Fruit fly (Drosophila melanogaster) whole organism, wandering third instar larva: ENCODE data around the gene CREG.

ENCODE experiments used
- Abd-B ChIP-seq: fragments of >200 bp; optimal IDR thresholded peaks from 2 replicates; lab custom pipeline; 2017; ENCODE audit warnings: missing biosample characterization, missing genetic modification characterization
- CG32264 ChIP-seq: fragments of 200-800 bp; sonication (Bioruptor generic); optimal IDR thresholded peaks from 2 replicates; lab custom pipeline; 2016; ENCODE audit warnings: missing biosample characterization, missing genetic modification characterization
- CG9705 ChIP-seq: fragments of 200-800 bp; sonication (Bioruptor generic); optimal IDR thresholded peaks from 2 replicates; lab custom pipeline; 2018; ENCODE audit warnings: missing biosample characterization, mild to moderate bottlenecking, missing genetic modification characterization
- CrebA ChIP-seq: fragments of 200-800 bp; sonication (Bioruptor generic); optimal IDR thresholded peaks from 2 replicates; lab custom pipeline; 2016; ENCODE audit warnings: missing biosample characterization, mild to moderate bottlenecking, missing genetic modification characterization, borderline replicate concordance
- Dfd ChIP-seq: fragments of >200 bp; optimal IDR thresholded peaks from 2 replicates; lab custom pipeline; 2017; ENCODE audit warnings: missing biosample characterization, missing genetic modification characterization
- Dif ChIP-seq: fragments of 200-275, 200-300 bp; sonication (Bioruptor generic); optimal IDR thresholded peaks from 2 replicates; lab custom pipeline; 2018; ENCODE audit warnings: missing biosample characterization, missing genetic modification characterization; ENCODE audit not compliant: partially characterized antibody
- GATAd ChIP-seq: sonication (Bioruptor generic); optimal IDR thresholded peaks from 2 replicates; lab custom pipeline; 2016; ENCODE audit warnings: missing biosample characterization, missing genetic modification characterization
- HLH106 ChIP-seq: fragments of 200-800 bp; optimal IDR thresholded peaks from 3 replicates; lab custom pipeline; 2019; ENCODE audit warnings: missing biosample characterization, mild to moderate bottlenecking, missing genetic modification characterization, moderate library complexity
- Hnf4 ChIP-seq: fragments of 200-800 bp; sonication (Bioruptor generic); optimal IDR thresholded peaks from 2 replicates; lab custom pipeline; 2016; ENCODE audit warnings: missing biosample characterization, mild to moderate bottlenecking, missing genetic modification characterization
- Hr83 ChIP-seq: fragments of 200-300 bp; sonication (Bioruptor generic); optimal IDR thresholded peaks from 2 replicates; lab custom pipeline; 2016; ENCODE audit warnings: missing biosample characterization, mild to moderate bottlenecking, missing genetic modification characterization, moderate library complexity; ENCODE audit not compliant: poor library complexity, severe bottlenecking
- Jra ChIP-seq: sonication (Bioruptor generic); optimal IDR thresholded peaks from 2 replicates; lab custom pipeline; 2016; ENCODE audit warnings: missing biosample characterization, missing genetic modification characterization
- Mio ChIP-seq: sonication (Bioruptor generic); optimal IDR thresholded peaks from 2 replicates; lab custom pipeline; 2016; ENCODE audit warnings: missing biosample characterization, missing genetic modification characterization
- Myc ChIP-seq: fragments of >200 bp; optimal IDR thresholded peaks from 2 replicates; lab custom pipeline; 2017
- N ChIP-seq: fragments of >200 bp; optimal IDR thresholded peaks from 2 replicates; lab custom pipeline; 2018; ENCODE audit warnings: missing biosample characterization, missing external identifiers, missing genetic modification characterization
- OdsH ChIP-seq: fragments of 200-800 bp; sonication (Bioruptor generic); optimal IDR thresholded peaks from 2 replicates; lab custom pipeline; 2016; ENCODE audit warnings: missing biosample characterization, mild to moderate bottlenecking, missing genetic modification characterization
- Rel ChIP-seq, 2 experiments: fragments of 200-800 bp; sonication (Bioruptor generic) in 1 of 2; optimal IDR thresholded peaks; 2 replicates in 1 of 2; 3 replicates in 1 of 2; lab custom pipeline; 2016 to 2019; ENCODE audit warnings: mild to moderate bottlenecking in 2 of 2, missing biosample characterization in 2 of 2, missing genetic modification characterization in 2 of 2, moderate library complexity in 1 of 2
- Sp1 ChIP-seq: fragments of 200-800 bp; sonication (Bioruptor generic); optimal IDR thresholded peaks from 3 replicates; lab custom pipeline; 2019; ENCODE audit warnings: missing biosample characterization, mild to moderate bottlenecking, missing genetic modification characterization, moderate library complexity
- Vsx2 ChIP-seq: fragments of 200-300, 225-300 bp; sonication (Bioruptor generic); optimal IDR thresholded peaks from 2 replicates; lab custom pipeline; 2018; ENCODE audit warnings: missing biosample characterization, missing genetic modification characterization; ENCODE audit not compliant: partially characterized antibody
- br ChIP-seq: fragments of 200-800 bp; sonication (Bioruptor generic); optimal IDR thresholded peaks from 2 replicates; lab custom pipeline; 2016; ENCODE audit warnings: missing biosample characterization, missing genetic modification characterization
- brk ChIP-seq: fragments of 200-800 bp; sonication (Bioruptor generic); optimal IDR thresholded peaks from 2 replicates; lab custom pipeline; 2016; ENCODE audit warnings: missing biosample characterization, mild to moderate bottlenecking, missing genetic modification characterization
- dl ChIP-seq, 2 experiments: fragments of 175-275, 200-275 bp in 1 of 2; fragments of 200-275 bp in 1 of 2; sonication (Bioruptor generic); optimal IDR thresholded peaks; lab custom pipeline; 2018; ENCODE audit warnings: mild to moderate bottlenecking in 2 of 2, missing biosample characterization in 2 of 2, missing genetic modification characterization in 2 of 2, moderate library complexity in 2 of 2; ENCODE audit not compliant: partially characterized antibody in 2 of 2, insufficient read depth in 1 of 2
- ey ChIP-seq: fragments of 200-800 bp; sonication (Bioruptor generic); optimal IDR thresholded peaks from 2 replicates; lab custom pipeline; 2016; ENCODE audit warnings: missing biosample characterization, missing genetic modification characterization
- foxo ChIP-seq, 2 experiments: fragments of 200-800 bp; sonication (Bioruptor generic); optimal IDR thresholded peaks; 2 replicates in 1 of 2; 3 replicates in 1 of 2; lab custom pipeline; 2016 to 2017; ENCODE audit warnings: missing biosample characterization in 2 of 2, missing genetic modification characterization in 2 of 2
- fru ChIP-seq: fragments of 200-800 bp; sonication (Bioruptor generic); optimal IDR thresholded peaks from 3 replicates; lab custom pipeline; 2016; ENCODE audit warnings: missing biosample characterization, mild to moderate bottlenecking, missing genetic modification characterization
- h ChIP-seq: fragments of 200-800 bp; sonication (Bioruptor generic); optimal IDR thresholded peaks from 3 replicates; lab custom pipeline; 2016; ENCODE audit warnings: missing biosample characterization, mild to moderate bottlenecking, missing genetic modification characterization
- pan ChIP-seq: fragments of >200 bp; optimal IDR thresholded peaks from 2 replicates; lab custom pipeline; 2017
- sage ChIP-seq: fragments of 200-800 bp; sonication (Bioruptor generic); optimal IDR thresholded peaks from 2 replicates; lab custom pipeline; 2016; ENCODE audit warnings: missing biosample characterization, mild to moderate bottlenecking, missing genetic modification characterization
- tai ChIP-seq: sonication (Bioruptor generic); optimal IDR thresholded peaks from 2 replicates; lab custom pipeline; 2016; ENCODE audit warnings: missing biosample characterization, missing genetic modification characterization
- usp ChIP-seq: fragments of >200 bp; optimal IDR thresholded peaks from 2 replicates; lab custom pipeline; 2017; ENCODE audit warnings: missing biosample characterization, missing genetic modification characterization

The CREG gene

DNA sequence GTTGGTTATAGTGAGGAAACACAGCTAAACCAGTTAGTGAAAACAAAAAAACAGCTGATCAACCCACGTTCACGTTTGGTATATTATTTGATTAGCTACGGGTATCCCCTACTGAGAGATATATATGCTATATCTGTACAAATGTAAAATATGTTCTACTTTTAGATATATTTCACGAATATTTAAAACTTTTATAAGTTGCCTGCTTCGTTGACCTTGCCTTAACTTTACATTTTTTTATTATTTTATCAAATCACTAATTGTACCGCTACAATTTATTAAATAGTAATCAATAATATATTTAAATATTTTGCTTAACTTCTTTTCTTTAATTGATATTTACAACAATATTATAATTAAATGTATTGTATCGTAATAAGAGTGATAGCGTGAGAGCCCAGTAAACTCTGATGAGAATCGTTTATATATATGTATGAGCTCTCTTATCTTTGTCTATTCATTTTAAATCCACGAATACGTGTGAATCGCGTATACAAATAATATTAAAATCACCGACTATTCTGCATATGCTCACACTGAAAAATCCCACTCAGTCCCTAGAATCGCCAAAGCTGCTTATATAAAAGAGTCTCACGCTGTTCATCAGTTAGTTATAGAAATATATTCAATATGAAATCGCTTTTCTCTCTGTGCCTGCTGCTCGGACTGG is 18.2 kb upstream of the CREG start, which contains the start of gene CG42821:
Gene CG42821 (plus strand): TSS at position 620 of the 670 bp plus-strand sequence.
- no peak for TF ChIP-seq Dfd
- TF ChIP-seq Dif (GFP tag; lab: Kevin White, UChicago): no peak
- no peak for TF ChIP-seq fru (GFP tag; lab: Kevin White, UChicago)
- TF ChIP-seq Mio (GFP tag; lab: Kevin White, UChicago): no peak
- no peak for TF ChIP-seq foxo (GFP tag; optimal IDR thresholded peaks at IDR 0.05; lab: Kevin White, UChicago)
- TF ChIP-seq Abd-B (GFP tag; lab: Kevin White, UChicago): no peak
- no peak for TF ChIP-seq CrebA (GFP tag; lab: Kevin White, UChicago)
- no peak for TF ChIP-seq Hnf4
- TF ChIP-seq CG32264: no peak
- no peak for TF ChIP-seq Rel (GFP tag; optimal IDR thresholded peaks at IDR 0.05; lab: Kevin White, UChicago)
- TF ChIP-seq Rel (tag; optimal IDR thresholded peaks at IDR 0.05; lab: Kevin White, UChicago): no peak
- TF ChIP-seq N (GFP tag; lab: Kevin White, UChicago): no peak
- no peak for TF ChIP-seq Jra
- TF ChIP-seq GATAd (GFP tag; lab: Kevin White, UChicago): no peak
- no peak for TF ChIP-seq brk
- TF ChIP-seq pan: no peak
- no peak for TF ChIP-seq OdsH (GFP tag; lab: Kevin White, UChicago)
- TF ChIP-seq usp (GFP tag; lab: Kevin White, UChicago): no peak
- TF ChIP-seq sage: no peak

DNA sequence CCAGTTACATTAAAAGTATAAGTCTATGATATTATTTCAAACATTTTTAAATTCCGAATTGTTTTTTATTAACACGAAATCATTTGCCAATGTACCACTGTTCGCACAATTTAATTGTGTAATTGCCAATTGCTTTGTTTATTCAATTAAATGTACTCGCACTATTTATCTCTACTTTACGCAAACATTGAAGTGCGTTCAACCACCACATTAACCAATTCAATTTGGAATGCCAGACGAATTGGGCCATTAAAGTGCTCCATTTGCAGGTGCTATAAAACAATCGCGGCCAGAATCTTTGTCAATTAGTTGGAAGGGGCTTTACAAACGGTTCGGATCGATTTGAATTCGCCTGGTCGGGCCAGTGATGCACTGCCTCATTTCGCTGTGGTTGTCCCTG is 16.4 kb upstream of the CREG start, which contains the start of gene CG5863:
Gene CG5863 (plus strand): TSS at position 301 of the 400 bp plus-strand sequence.
- TF ChIP-seq Mio (GFP tag; lab: Kevin White, UChicago) (no peak), Myc (lab: Kevin White, UChicago) (no peak), usp (GFP tag; lab: Kevin White, UChicago) (no peak), CrebA (GFP tag; lab: Kevin White, UChicago) (no peak), br (GFP tag; lab: Kevin White, UChicago) (no peak), Rel (GFP tag; optimal IDR thresholded peaks at IDR 0.05; lab: Kevin White, UChicago) (no peak), Rel (tag; optimal IDR thresholded peaks at IDR 0.05; lab: Kevin White, UChicago) (no peak)

DNA sequence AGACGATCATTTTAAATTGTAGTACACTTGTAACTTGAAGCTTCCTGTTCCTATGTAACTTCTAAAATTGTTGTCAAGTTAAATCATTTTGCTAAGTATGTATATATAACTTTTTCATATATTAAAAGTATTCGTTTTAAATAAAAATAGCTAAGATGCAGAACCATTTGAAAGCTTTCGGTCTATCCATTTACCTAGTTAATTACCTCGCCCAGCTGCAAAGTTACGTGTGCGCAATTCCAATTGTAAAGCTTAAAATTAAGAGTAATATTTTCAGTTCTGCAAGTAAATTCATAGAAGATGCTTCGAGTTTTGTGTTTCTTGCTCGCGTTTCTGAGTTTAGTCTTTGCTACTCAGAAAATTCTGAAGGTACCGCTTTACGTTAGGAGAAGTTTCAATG is 14.9 kb upstream of the CREG start, which contains the start of gene CG5860:
Gene CG5860 (plus strand): TSS at position 301 of the 400 bp plus-strand sequence.
- TF ChIP-seq tai (GFP tag; lab: Kevin White, UChicago) (no peak), Sp1 (GFP tag; lab: Kevin White, UChicago) (no peak), CG9705 (GFP tag; lab: Kevin White, UChicago) (no peak), dl (GFP tag; optimal IDR thresholded peaks at IDR 0.05; lab: Kevin White, UChicago; ENCODE audit: insufficient read depth in 1 of 2, partially characterized antibody in 2 of 2) (no peak), Vsx2 (GFP tag; lab: Kevin White, UChicago) (no peak), HLH106 (tag; lab: Kevin White, UChicago) (no peak), sage (no peak), pan (no peak), br (GFP tag; lab: Kevin White, UChicago) (no peak)

DNA sequence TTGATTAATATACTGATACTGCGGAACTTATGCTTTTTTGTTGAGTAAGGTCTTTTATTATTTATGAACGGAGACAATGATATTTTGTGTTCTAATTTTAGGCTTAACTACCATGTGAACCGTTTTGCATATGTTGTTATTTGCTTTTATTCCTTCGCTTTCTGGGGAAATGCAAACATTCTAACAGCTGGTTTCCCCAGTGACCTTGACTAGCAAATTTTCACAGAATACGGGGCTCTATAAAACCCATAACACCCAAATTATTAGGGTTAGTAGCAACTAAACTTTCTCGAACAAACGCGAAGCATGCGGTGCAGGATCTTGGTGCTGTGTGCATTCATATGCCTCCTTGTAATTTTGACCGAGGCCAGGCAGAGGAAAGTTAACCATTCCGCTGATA is 13.1 kb upstream of the CREG start, which contains the start of gene CG17283:
Gene CG17283 (plus strand): TSS at position 301 of the 400 bp plus-strand sequence.
- TF ChIP-seq HLH106 (tag; lab: Kevin White, UChicago) (no peak), ey (no peak), CG9705 (GFP tag; lab: Kevin White, UChicago) (no peak), Rel (GFP tag; optimal IDR thresholded peaks at IDR 0.05; lab: Kevin White, UChicago) (no peak), Rel (tag; optimal IDR thresholded peaks at IDR 0.05; lab: Kevin White, UChicago) (no peak), Dif (GFP tag; lab: Kevin White, UChicago) (no peak), Hr83 (no peak), foxo (GFP tag; optimal IDR thresholded peaks at IDR 0.05; lab: Kevin White, UChicago) (no peak), sage (no peak), pan (no peak)

DNA sequence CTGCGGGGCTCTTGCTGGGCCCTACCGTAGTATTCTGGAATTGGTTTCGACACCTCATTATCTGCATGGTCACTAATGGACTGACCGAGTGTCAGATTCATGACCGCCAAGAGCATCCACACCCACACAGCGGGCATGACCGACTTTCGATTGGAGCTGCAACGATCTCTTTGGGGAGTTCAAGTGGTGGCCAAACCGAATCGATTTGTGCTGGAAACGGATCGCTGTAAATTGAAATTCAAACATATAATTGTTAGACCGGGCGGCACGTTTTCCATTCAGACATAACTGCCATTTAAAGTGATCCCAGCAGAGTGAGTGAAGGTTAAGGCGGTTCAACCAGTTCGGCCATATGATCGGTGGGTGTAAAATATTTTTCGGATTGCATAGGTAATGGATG is 12.0 kb upstream of the CREG start, which contains the start of the genes CG42824 and CG42798:
Gene CG42824 (minus strand): TSS at position 101 of the 400 bp plus-strand sequence.
Gene CG42798 (plus strand): TSS at position 268 of the 400 bp plus-strand sequence.
- no peak for TF ChIP-seq Hr83
- TF ChIP-seq brk: no peak
- TF ChIP-seq CG9705 (GFP tag; lab: Kevin White, UChicago): no peak
- no peak for TF ChIP-seq h (GFP tag; lab: Kevin White, UChicago)
- no peak for TF ChIP-seq Vsx2 (GFP tag; lab: Kevin White, UChicago)
